Worm (Caenorhabditis elegans): Measurements from ENCODE around the gene nspe-8.
A peak's percentile ranks its signal among the peaks of the same experiment; 100 is the strongest.

The nspe-8 gene

ce11 chrII:12617586-12617985 lies 4.2 kb downstream of the nspe-8 start, which contains the start of gene nspe-3:
TSS of gene nspe-3 (plus strand) at chrII:12617886.
- TF ChIP-seq lin-29 (GFP tag; IDR thresholded peaks at IDR 0.05): no peak
- TF ChIP-seq duxl-1 (tag; optimal IDR thresholded peaks at IDR 0.05; ENCODE audit: poor library complexity): no peak
- no peak for TF ChIP-seq ceh-62 (tag; optimal IDR thresholded peaks at IDR 0.05)
- TF ChIP-seq ces-1 (GFP tag; optimal IDR thresholded peaks at IDR 0.05): no peak
- TF ChIP-seq D1046.2 (GFP tag; IDR thresholded peaks at IDR 0.05): no peak
- TF ChIP-seq lim-7 (GFP tag; IDR thresholded peaks at IDR 0.05): no peak
- TF ChIP-seq ceh-28 (tag; optimal IDR thresholded peaks at IDR 0.05): no peak
- TF ChIP-seq saeg-2 (GFP tag; IDR thresholded peaks at IDR 0.05): no peak
- TF ChIP-seq Y48G9A.11 (GFP tag; IDR thresholded peaks at IDR 0.05): no peak
- no peak for TF ChIP-seq ztf-11 (tag; optimal IDR thresholded peaks at IDR 0.05)
- TF ChIP-seq unc-130 (GFP tag; optimal IDR thresholded peaks at IDR 0.05): no peak

- no peak for TF ChIP-seq nhr-10 (tag; optimal IDR thresholded peaks at IDR 0.05)
- TF ChIP-seq aha-1 (tag): peak; percentile 10
Observed at ce11 chrII:12616081-12616480, 5.7 kb downstream of the nspe-8 start, which contains the start of gene nspe-6. TSS of gene nspe-6 (minus strand) at chrII:12616181.

ce11 chrII:12615413-12615812 lies 6.3 kb downstream of the nspe-8 start:
- TF ChIP-seq sdz-12 (GFP tag; optimal IDR thresholded peaks at IDR 0.05) (no peak), nhr-28 (tag; optimal IDR thresholded peaks at IDR 0.05) (peak; percentile 60), R02D3.7 (tag; optimal IDR thresholded peaks at IDR 0.05) (no peak), zfp-3 (GFP tag; conservative IDR thresholded peaks at IDR 0.05) (no peak), nhr-42 (GFP tag; IDR thresholded peaks at IDR 0.05) (no peak), lin-1 (GFP tag; IDR thresholded peaks at IDR 0.05) (no peak), zip-2 (tag; optimal IDR thresholded peaks at IDR 0.05) (no peak), ztf-11 (tag; optimal IDR thresholded peaks at IDR 0.05) (no peak), nhr-111 (GFP tag; optimal IDR thresholded peaks at IDR 0.05) (no peak), mdl-1 (tag; optimal IDR thresholded peaks at IDR 0.05) (peak in 1 of 2 experiments; percentile 5), hlh-30 (tag; optimal IDR thresholded peaks at IDR 0.05; ENCODE audit: insufficient read depth) (peak; percentile 28), dmd-8 (GFP tag; IDR thresholded peaks at IDR 0.05) (no peak), daf-19 (GFP tag; conservative IDR thresholded peaks at IDR 0.05) (no peak), nhr-48 (tag; optimal IDR thresholded peaks at IDR 0.05) (peak; percentile 97), unc-39 (tag; optimal IDR thresholded peaks at IDR 0.05) (no peak), hlh-11 (tag; optimal IDR thresholded peaks at IDR 0.05) (peak; percentile 16), lin-38 (GFP tag; IDR thresholded peaks at IDR 0.05) (no peak), nhr-41 (GFP tag; IDR thresholded peaks at IDR 0.05) (no peak), saeg-2 (GFP tag; IDR thresholded peaks at IDR 0.05) (no peak), arid-1 (GFP tag; conservative IDR thresholded peaks at IDR 0.05) (no peak), ZK546.5 (tag; optimal IDR thresholded peaks at IDR 0.05) (no peak), T20F7.1 (GFP tag; optimal IDR thresholded peaks at IDR 0.05) (no peak), Y105C5A.15 (GFP tag; IDR thresholded peaks at IDR 0.05) (no peak), unc-62 (GFP tag; optimal IDR thresholded peaks at IDR 0.05 in 1 of 2) (peak in 1 of 2 experiments; percentile 93), unc-62 (tag; optimal IDR thresholded peaks at IDR 0.05) (no peak), lin-29 (GFP tag; IDR thresholded peaks at IDR 0.05) (no peak), aly-2 (tag; optimal IDR thresholded peaks at IDR 0.05) (no peak), F49E8.2 (tag; optimal IDR thresholded peaks at IDR 0.05; ENCODE audit: borderline replicate concordance) (no peak), dmd-6 (GFP tag; IDR thresholded peaks at IDR 0.05) (peak; percentile 93), tra-1 (GFP tag; IDR thresholded peaks at IDR 0.05) (no peak), php-3 (GFP tag; IDR thresholded peaks at IDR 0.05) (no peak), dmd-9 (GFP tag; IDR thresholded peaks at IDR 0.05) (no peak), zip-11 (GFP tag; IDR thresholded peaks at IDR 0.05) (no peak), hif-1 (tag; optimal IDR thresholded peaks at IDR 0.05) (peak; percentile 93 to 96), F10B5.3 (tag; optimal IDR thresholded peaks at IDR 0.05) (no peak), nhr-77 (tag; optimal IDR thresholded peaks at IDR 0.05) (no peak), lsy-2 (tag; optimal IDR thresholded peaks at IDR 0.05) (no peak), ctbp-1 (GFP tag; IDR thresholded peaks at IDR 0.05) (no peak), fkh-10 (GFP tag; optimal IDR thresholded peaks at IDR 0.05) (no peak), D1046.2 (GFP tag; IDR thresholded peaks at IDR 0.05) (no peak)
